Worm (Caenorhabditis elegans) whole organism, mixed stage, embryonic: ENCODE measurements around the gene gldi-1.
A peak's percentile ranks its signal among the peaks of the same experiment; 100 is the strongest.

Source experiments
- M03D4.4 ChIP-seq: sonication (generic microtip); optimal IDR thresholded peaks from 2 replicates; lab custom pipeline; 2017; ENCODE audit warnings: mild to moderate bottlenecking, missing genetic modification characterization, missing compliant biosample characterization
- bed-3 ChIP-seq: fragments of 200-800 bp; sonication (Bioruptor generic); optimal IDR thresholded peaks from 3 replicates; lab custom pipeline; 2018; ENCODE audit warnings: mild to moderate bottlenecking, missing genetic modification characterization, moderate library complexity, missing compliant biosample characterization
- blmp-1 ChIP-seq: fragments of 150-350 bp; optimal IDR thresholded peaks from 2 replicates; lab custom pipeline; 2014; ENCODE audit warnings: missing biosample characterization, missing genetic modification characterization
- ceh-39 ChIP-seq: fragments of 150-350 bp; optimal IDR thresholded peaks from 2 replicates; lab custom pipeline; 2014; ENCODE audit warnings: missing biosample characterization, missing genetic modification characterization
- ceh-43 ChIP-seq: fragments of 200-800 bp; sonication (Bioruptor generic); optimal IDR thresholded peaks from 2 replicates; lab custom pipeline; 2018; ENCODE audit warnings: mild to moderate bottlenecking, missing genetic modification characterization, moderate library complexity, missing compliant biosample characterization
- ceh-83 ChIP-seq: fragments of 200-800 bp; sonication (Bioruptor generic); optimal IDR thresholded peaks from 2 replicates; lab custom pipeline; 2018; ENCODE audit warnings: mild to moderate bottlenecking, missing genetic modification characterization, missing compliant biosample characterization
- ces-1 ChIP-seq: fragments of 150-350 bp; optimal IDR thresholded peaks from 2 replicates; lab custom pipeline; 2014; ENCODE audit warnings: missing biosample characterization, missing genetic modification reagents, missing genetic modification characterization
- cnd-1 ChIP-seq: fragments of 200-800 bp; sonication (Bioruptor generic); optimal IDR thresholded peaks from 2 replicates; lab custom pipeline; 2018; ENCODE audit warnings: mild to moderate bottlenecking, missing genetic modification characterization, missing compliant biosample characterization
- drap-1 ChIP-seq: fragments of 200-800 bp; sonication (Bioruptor generic); optimal IDR thresholded peaks from 3 replicates; lab custom pipeline; 2018; ENCODE audit warnings: mild to moderate bottlenecking, missing genetic modification characterization, missing compliant biosample characterization
- elt-3 ChIP-seq: fragments of 150-350 bp; optimal IDR thresholded peaks from 2 replicates; lab custom pipeline; 2014; ENCODE audit warnings: missing biosample characterization, missing genetic modification characterization
- ham-2 ChIP-seq: fragments of 200-800 bp; sonication (Bioruptor generic); optimal IDR thresholded peaks from 2 replicates; lab custom pipeline; 2018; ENCODE audit warnings: mild to moderate bottlenecking, missing genetic modification characterization, missing compliant biosample characterization
- hlh-1 ChIP-seq: fragments of 150-350 bp; optimal IDR thresholded peaks from 2 replicates; lab custom pipeline; 2014; ENCODE audit warnings: missing biosample characterization, missing genetic modification reagents, missing genetic modification characterization
- lin-13 ChIP-seq: fragments of 150-350 bp; optimal IDR thresholded peaks from 2 replicates; lab custom pipeline; 2014; ENCODE audit warnings: missing biosample characterization, missing genetic modification characterization
- lin-32 ChIP-seq: fragments of 200-800 bp; sonication (Bioruptor generic); optimal IDR thresholded peaks from 2 replicates; lab custom pipeline; 2018; ENCODE audit warnings: mild to moderate bottlenecking, missing genetic modification characterization, missing compliant biosample characterization
- lsy-2 ChIP-seq: fragments of 150-350 bp; optimal IDR thresholded peaks from 2 replicates; lab custom pipeline; 2014; ENCODE audit warnings: missing biosample characterization, missing genetic modification characterization
- mab-5 ChIP-seq: fragments of 150-350 bp; optimal IDR thresholded peaks from 2 replicates; lab custom pipeline; 2014; ENCODE audit warnings: missing biosample characterization, missing genetic modification characterization
- mep-1 ChIP-seq: fragments of 150-350 bp; optimal IDR thresholded peaks from 2 replicates; lab custom pipeline; 2017; ENCODE audit warnings: missing biosample characterization, missing genetic modification reagents, missing genetic modification characterization, inconsistent platforms
- mls-2 ChIP-seq: sonication (generic microtip); optimal IDR thresholded peaks from 2 replicates; lab custom pipeline; 2016; ENCODE audit warnings: mild to moderate bottlenecking, missing genetic modification characterization, moderate library complexity, missing compliant biosample characterization
- nhr-12 ChIP-seq: fragments of 150-350 bp; optimal IDR thresholded peaks from 2 replicates; lab custom pipeline; 2014; ENCODE audit warnings: missing biosample characterization, missing genetic modification characterization
- nhr-2 ChIP-seq: fragments of 150-350 bp; optimal IDR thresholded peaks from 2 replicates; lab custom pipeline; 2014; ENCODE audit warnings: missing biosample characterization, missing genetic modification characterization
- nhr-237 ChIP-seq: fragments of 150-350 bp; optimal IDR thresholded peaks from 2 replicates; lab custom pipeline; 2014; ENCODE audit warnings: missing biosample characterization, missing genetic modification characterization
- nhr-28 ChIP-seq: fragments of 150-350 bp; optimal IDR thresholded peaks from 2 replicates; lab custom pipeline; 2014; ENCODE audit warnings: missing biosample characterization, missing genetic modification characterization
- nhr-76 ChIP-seq: sonication (generic microtip); optimal IDR thresholded peaks from 2 replicates; lab custom pipeline; 2017; ENCODE audit warnings: missing biosample characterization, missing genetic modification characterization
- pha-4 ChIP-seq: fragments of 150-350 bp; optimal IDR thresholded peaks from 2 replicates; lab custom pipeline; 2018; ENCODE audit warnings: missing biosample characterization, missing genetic modification reagents, missing genetic modification characterization
- sem-2 ChIP-seq: fragments of 200-800 bp; sonication (Bioruptor generic); optimal IDR thresholded peaks from 2 replicates; lab custom pipeline; 2018; ENCODE audit warnings: mild to moderate bottlenecking, missing genetic modification characterization, missing compliant biosample characterization
- snpc-4 ChIP-seq: fragments of 150-350 bp; optimal IDR thresholded peaks from 2 replicates; lab custom pipeline; 2014; ENCODE audit warnings: missing biosample characterization, missing genetic modification characterization
- sptf-1 ChIP-seq: sonication (generic microtip); optimal IDR thresholded peaks from 2 replicates; lab custom pipeline; 2017; ENCODE audit warnings: mild to moderate bottlenecking, missing genetic modification characterization, moderate library complexity, missing compliant biosample characterization
- tbx-8 ChIP-seq: fragments of 200-800 bp; sonication (Bioruptor generic); optimal IDR thresholded peaks from 2 replicates; lab custom pipeline; 2018; ENCODE audit warnings: mild to moderate bottlenecking, missing genetic modification characterization, moderate library complexity, missing compliant biosample characterization
- unc-120 ChIP-seq: sonication (generic microtip); optimal IDR thresholded peaks from 2 replicates; lab custom pipeline; 2017; ENCODE audit warnings: missing genetic modification characterization, missing compliant biosample characterization; ENCODE audit not compliant: poor library complexity, severe bottlenecking
- unc-39 ChIP-seq: fragments of 150-350 bp; optimal IDR thresholded peaks from 2 replicates; lab custom pipeline; 2014; ENCODE audit warnings: missing biosample characterization, missing genetic modification characterization
- zip-8 ChIP-seq: fragments of 150-350 bp; optimal IDR thresholded peaks from 2 replicates; lab custom pipeline; 2014; ENCODE audit warnings: missing biosample characterization, missing genetic modification characterization

gldi-1 gene

ce11 chrII:484328-484916 is at the start of gene gldi-1, which contains the start of gene prp-21:
Gene gldi-1, minus strand, starts transcription at chrII:484378.
Gene prp-21, plus strand, starts transcription at chrII:484866.
- TF ChIP-seq blmp-1 (tag; lab: Kevin White, UChicago) (no peak), elt-3 (tag; lab: Kevin White, UChicago) (no peak), nhr-12 (no peak), ces-1 (GFP tag; lab: Kevin White, UChicago) (peak; percentile 92), lsy-2 (tag; lab: Kevin White, UChicago) (peak; percentile 10), sptf-1 (no peak), zip-8 (tag; lab: Kevin White, UChicago) (no peak), M03D4.4 (tag; lab: Kevin White, UChicago) (no peak)

ce11 chrII:526375-526774 is 42.2 kb upstream of the gldi-1 start, which contains the start of gene lgc-34:
Gene lgc-34, plus strand, starts transcription at chrII:526574.
- peak; percentile 95 for TF ChIP-seq hlh-1
- TF ChIP-seq unc-120 (tag; lab: Kevin White, UChicago), result peak; percentile 35
- no peak for TF ChIP-seq cnd-1 (tag; lab: Kevin White, UChicago)

DNA sequence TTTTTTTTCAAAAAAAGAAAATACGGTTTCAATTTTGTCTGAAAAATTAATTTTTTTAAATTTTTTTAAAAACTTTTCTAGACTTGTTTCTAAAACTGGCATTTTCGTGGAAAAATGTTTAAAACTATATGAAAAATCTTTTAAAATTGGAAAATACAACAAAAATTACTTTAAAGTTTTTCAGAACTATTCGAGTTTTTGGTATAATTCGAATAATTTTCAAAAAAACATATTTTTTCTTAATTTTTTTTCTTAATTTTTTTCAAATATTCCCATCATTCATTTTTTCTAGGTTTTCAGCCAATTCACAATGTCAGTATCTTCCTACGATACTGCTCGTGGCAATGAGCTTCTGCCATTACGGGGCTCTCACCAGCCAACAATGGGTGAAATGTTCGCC is 38.1 kb upstream of the gldi-1 start, which contains the start of gene slc-36.2:
Gene slc-36.2, plus strand, starts transcription at position 301 of the 400 bp plus-strand sequence.
- no peak for TF ChIP-seq blmp-1 (tag; lab: Kevin White, UChicago)
- no peak for TF ChIP-seq unc-120 (tag; lab: Kevin White, UChicago)

ce11 chrII:521720-522119 is 37.5 kb upstream of the gldi-1 start:
- TF ChIP-seq drap-1 (GFP tag; lab: Kevin White, UChicago), result no peak
- no peak for TF ChIP-seq snpc-4 (tag; lab: Kevin White, UChicago)
- no peak for TF ChIP-seq unc-39
- no peak for TF ChIP-seq zip-8 (tag; lab: Kevin White, UChicago)
- TF ChIP-seq nhr-237 (tag; lab: Kevin White, UChicago), result no peak
- TF ChIP-seq pha-4 (tag; lab: Kevin White, UChicago), result no peak
- TF ChIP-seq tbx-8 (GFP tag; lab: Kevin White, UChicago), result no peak
- TF ChIP-seq lin-32 (GFP tag; lab: Kevin White, UChicago), result no peak
- TF ChIP-seq ceh-39, result no peak
- no peak for TF ChIP-seq mab-5 (tag; lab: Kevin White, UChicago)
- no peak for TF ChIP-seq bed-3 (GFP tag; lab: Kevin White, UChicago)
- no peak for TF ChIP-seq nhr-28
- TF ChIP-seq nhr-76 (tag; lab: Kevin White, UChicago), result no peak

DNA sequence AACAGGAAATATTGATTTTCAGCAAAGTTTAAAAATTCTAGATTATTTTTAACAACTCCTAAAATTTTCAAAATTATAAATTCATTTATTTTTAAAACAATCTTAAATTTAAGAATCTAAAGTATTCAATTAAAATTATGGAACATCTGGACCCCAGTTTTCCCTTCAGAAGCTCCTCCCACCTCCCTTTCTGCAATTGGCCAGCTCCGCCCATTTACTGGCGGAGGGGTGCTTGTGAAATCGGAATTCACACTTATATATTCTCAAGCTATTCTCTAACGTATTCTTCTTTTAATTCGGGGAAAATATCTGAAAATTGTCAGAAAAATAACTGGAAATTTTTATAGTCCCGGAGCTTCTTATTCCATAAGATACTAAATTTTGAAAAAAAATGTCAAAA is 31.6 kb upstream of the gldi-1 start, which contains the start of gene mab-9:
Gene mab-9, plus strand, starts transcription at position 260 of the 400 bp plus-strand sequence.
- TF ChIP-seq unc-120 (tag; lab: Kevin White, UChicago), result no peak
- no peak for TF ChIP-seq mep-1 (tag; lab: Kevin White, UChicago)
- no peak for TF ChIP-seq tbx-8 (GFP tag; lab: Kevin White, UChicago)
- no peak for TF ChIP-seq nhr-76 (tag; lab: Kevin White, UChicago)
- TF ChIP-seq blmp-1 (tag; lab: Kevin White, UChicago), result no peak
- no peak for TF ChIP-seq sptf-1
- TF ChIP-seq nhr-28, result no peak
- TF ChIP-seq lin-13 (tag; lab: Kevin White, UChicago), result no peak
- TF ChIP-seq elt-3 (tag; lab: Kevin White, UChicago), result no peak
- TF ChIP-seq ham-2, result no peak
- no peak for TF ChIP-seq unc-39

- TF ChIP-seq drap-1 (GFP tag; lab: Kevin White, UChicago) (no peak), sptf-1 (no peak), lsy-2 (tag; lab: Kevin White, UChicago) (no peak), zip-8 (tag; lab: Kevin White, UChicago) (no peak), mab-5 (tag; lab: Kevin White, UChicago) (no peak), ceh-83 (GFP tag; lab: Kevin White, UChicago) (no peak), ceh-39 (no peak)
Observed at ce11 chrII:512630-513029, 28.5 kb upstream of the gldi-1 start.

DNA sequence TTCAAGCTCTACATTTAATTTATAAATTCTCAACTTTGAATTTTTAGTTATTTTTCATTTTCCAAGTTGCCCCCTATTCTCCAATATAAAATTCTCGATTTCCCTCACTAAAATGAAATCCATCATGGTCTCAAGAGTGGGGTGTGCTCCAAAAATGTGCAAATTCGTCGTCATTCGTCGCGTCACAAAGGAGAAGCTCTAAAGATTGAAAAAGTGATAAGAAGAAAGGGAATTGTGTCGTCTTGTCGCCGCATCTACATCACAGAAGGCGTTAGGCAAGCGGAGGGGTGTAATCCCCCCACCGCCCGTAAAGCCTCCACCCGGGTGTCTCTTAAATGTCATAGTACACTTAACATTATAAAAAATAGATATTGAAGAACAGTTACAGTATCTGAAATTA is 27.8 kb upstream of the gldi-1 start:
- no peak for TF ChIP-seq zip-8 (tag; lab: Kevin White, UChicago)
- no peak for TF ChIP-seq nhr-28
- no peak for TF ChIP-seq ceh-83 (GFP tag; lab: Kevin White, UChicago)
- no peak for TF ChIP-seq sem-2
- TF ChIP-seq cnd-1 (tag; lab: Kevin White, UChicago), result no peak
- no peak for TF ChIP-seq M03D4.4 (tag; lab: Kevin White, UChicago)
- no peak for TF ChIP-seq ceh-43 (GFP tag; lab: Kevin White, UChicago)
- no peak for TF ChIP-seq lin-32 (GFP tag; lab: Kevin White, UChicago)
- TF ChIP-seq bed-3 (GFP tag; lab: Kevin White, UChicago), result no peak
- TF ChIP-seq nhr-2 (tag; lab: Kevin White, UChicago), result no peak
- TF ChIP-seq ham-2, result no peak
- TF ChIP-seq mls-2, result no peak
- TF ChIP-seq elt-3 (tag; lab: Kevin White, UChicago), result no peak
- no peak for TF ChIP-seq nhr-237 (tag; lab: Kevin White, UChicago)
- TF ChIP-seq lsy-2 (tag; lab: Kevin White, UChicago), result no peak
